Worm (Caenorhabditis elegans): ENCODE data around the gene twk-9.

The twk-9 gene

ce11 chrIV:9709887-9710286 lies 16.9 kb downstream of the twk-9 start, which contains the start of gene nhr-38:
Gene nhr-38, plus strand, starts transcription at chrIV:9710187.
- TF ChIP-seq unc-62 (GFP tag; optimal IDR thresholded peaks at IDR 0.05): no peak

ce11 chrIV:9712782-9713181 lies 19.8 kb downstream of the twk-9 start, which contains the start of gene K01H12.4:
Gene K01H12.4, plus strand, starts transcription at chrIV:9713082.
- no peak for TF ChIP-seq unc-62 (GFP tag; optimal IDR thresholded peaks at IDR 0.05)

- TF ChIP-seq unc-62 (GFP tag; optimal IDR thresholded peaks at IDR 0.05): no peak
Observed at ce11 chrIV:9714264-9714663, 21.3 kb downstream of the twk-9 start.

ce11 chrIV:9716490-9716889 lies 23.5 kb downstream of the twk-9 start:
- no peak for TF ChIP-seq unc-62 (GFP tag; optimal IDR thresholded peaks at IDR 0.05)

- TF ChIP-seq unc-62 (GFP tag; optimal IDR thresholded peaks at IDR 0.05): no peak
Observed at ce11 chrIV:9717844-9718243, 24.9 kb downstream of the twk-9 start.

- no peak for TF ChIP-seq unc-62 (GFP tag; optimal IDR thresholded peaks at IDR 0.05)
Observed at ce11 chrIV:9718396-9718795, 25.4 kb downstream of the twk-9 start.

- TF ChIP-seq unc-62 (GFP tag; optimal IDR thresholded peaks at IDR 0.05): no peak
Observed at ce11 chrIV:9723185-9723584, 30.2 kb downstream of the twk-9 start.

- no peak for TF ChIP-seq unc-62 (GFP tag; optimal IDR thresholded peaks at IDR 0.05)
Observed at ce11 chrIV:9724948-9725347, 32.0 kb downstream of the twk-9 start, which contains the start of the genes nhr-138 and C28D4.18. Gene nhr-138, plus strand, starts transcription at chrIV:9725251. Gene C28D4.18, plus strand, starts transcription at chrIV:9725280.

- no peak for TF ChIP-seq unc-62 (GFP tag; optimal IDR thresholded peaks at IDR 0.05)
Observed at ce11 chrIV:9725468-9725985, 32.6 kb downstream of the twk-9 start.

- no peak for TF ChIP-seq unc-62 (GFP tag; optimal IDR thresholded peaks at IDR 0.05)
Observed at ce11 chrIV:9727217-9727616, 34.2 kb downstream of the twk-9 start.

ce11 chrIV:9728376-9728775 lies 35.4 kb downstream of the twk-9 start, which contains the start of gene nhr-100:
Gene nhr-100, plus strand, starts transcription at chrIV:9728676.
- TF ChIP-seq unc-62 (GFP tag; optimal IDR thresholded peaks at IDR 0.05): no peak

ce11 chrIV:9733904-9734303 lies 40.9 kb downstream of the twk-9 start:
- TF ChIP-seq unc-62 (GFP tag; optimal IDR thresholded peaks at IDR 0.05): no peak

ce11 chrIV:9734861-9735260 lies 41.9 kb downstream of the twk-9 start:
- TF ChIP-seq unc-62 (GFP tag; optimal IDR thresholded peaks at IDR 0.05): no peak

ce11 chrIV:9735750-9736149 lies 42.8 kb downstream of the twk-9 start:
- no peak for TF ChIP-seq unc-62 (GFP tag; optimal IDR thresholded peaks at IDR 0.05)

- no peak for TF ChIP-seq unc-62 (GFP tag; optimal IDR thresholded peaks at IDR 0.05)
Observed at ce11 chrIV:9737204-9737790, 44.3 kb downstream of the twk-9 start, which contains the start of gene cka-1. Gene cka-1, minus strand, starts transcription at chrIV:9737621.

- TF ChIP-seq unc-62 (GFP tag; optimal IDR thresholded peaks at IDR 0.05): no peak
Observed at ce11 chrIV:9738194-9738593, 45.2 kb downstream of the twk-9 start, which contains the start of gene C28D4.10. Gene C28D4.10, plus strand, starts transcription at chrIV:9738494.

ce11 chrIV:9739001-9739400 lies 46.0 kb downstream of the twk-9 start:
- no peak for TF ChIP-seq unc-62 (GFP tag; optimal IDR thresholded peaks at IDR 0.05)
